Fruit fly (Drosophila melanogaster): ENCODE data around the gene knk.
A peak's percentile ranks its signal among the peaks of the same experiment; 100 is the strongest.

Gene knk

DNA sequence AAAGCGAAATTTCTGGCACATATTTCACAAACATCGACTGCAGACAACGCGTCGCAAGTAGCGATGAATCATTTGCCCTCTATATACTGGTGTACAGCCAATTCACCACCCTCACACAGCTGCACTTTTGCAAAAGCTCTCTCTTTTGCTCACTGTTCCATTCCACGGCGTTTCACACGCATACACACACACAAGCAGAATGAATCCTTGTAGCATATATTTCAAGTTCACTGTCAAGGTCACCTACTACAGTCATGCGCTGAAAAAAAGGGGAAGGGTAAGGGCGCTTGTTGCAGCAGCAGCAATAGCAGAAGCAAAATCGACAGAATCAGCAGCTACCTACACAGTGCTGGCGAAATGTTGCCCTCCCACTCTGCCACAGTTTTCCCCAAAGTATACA, 44.8 kb downstream of the knk start:
- peak; percentile 6 for TF ChIP-seq CG17801 (GFP tag; optimal IDR thresholded peaks at IDR 0.05; ENCODE audit: partially characterized antibody)

- peak; percentile 78 for TF ChIP-seq CG17801 (GFP tag; optimal IDR thresholded peaks at IDR 0.05; ENCODE audit: partially characterized antibody)
Observed at dm6 chr3R:10079267-10079987, 46.0 kb downstream of the knk start.

- TF ChIP-seq CG17801 (GFP tag; optimal IDR thresholded peaks at IDR 0.05; ENCODE audit: partially characterized antibody) = no peak
Observed at dm6 chr3R:10078468-10079143, 46.9 kb downstream of the knk start.

DNA sequence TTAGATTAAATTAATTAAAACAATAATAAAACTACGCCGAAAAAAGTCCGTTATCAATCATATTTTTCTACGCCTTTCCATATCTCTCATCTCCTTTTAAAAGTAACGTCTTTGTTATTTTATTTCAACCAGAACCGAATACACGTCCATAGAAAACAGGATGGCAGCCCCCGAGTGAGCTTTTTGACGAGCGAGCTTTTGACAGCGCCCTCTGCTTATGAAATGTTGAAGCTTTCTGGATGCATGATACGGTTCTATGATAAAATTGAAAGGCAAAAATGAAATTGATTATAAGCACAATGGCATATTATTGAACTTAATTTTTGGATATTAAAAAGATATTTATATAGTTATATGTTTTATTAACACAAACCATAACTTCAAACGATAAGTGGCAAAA, 48.8 kb downstream of the knk start:
- TF ChIP-seq CG17801 (GFP tag; optimal IDR thresholded peaks at IDR 0.05; ENCODE audit: partially characterized antibody) = peak; percentile 56

DNA sequence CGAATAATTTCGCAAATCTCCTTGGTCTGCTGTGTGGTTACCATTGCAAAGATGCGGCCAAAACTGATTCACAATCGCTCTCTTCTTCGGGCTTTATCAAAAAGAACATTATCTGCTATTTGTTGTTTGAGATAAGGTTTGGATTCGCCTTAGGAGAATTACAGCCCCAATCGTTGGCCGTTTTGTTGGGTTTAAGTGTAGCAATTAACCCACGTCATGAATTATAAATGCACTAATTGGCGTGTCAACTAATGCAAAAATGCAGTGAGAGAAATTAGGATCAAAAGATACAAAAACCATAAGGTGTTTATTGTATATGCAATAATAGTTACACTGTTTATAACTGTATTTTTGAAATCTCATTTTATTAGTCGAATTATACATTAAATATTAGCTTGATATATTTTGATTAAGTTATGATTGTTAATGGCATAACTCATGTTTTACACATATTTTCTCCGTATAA, 50.1 kb downstream of the knk start, which contains the start of gene Alp13:
TSS of gene Alp13 (minus strand) at position 51 of the 466 bp plus-strand sequence.
- TF ChIP-seq CG17801 (GFP tag; optimal IDR thresholded peaks at IDR 0.05; ENCODE audit: partially characterized antibody) = peak; percentile 41

All from ovary, adult (tissue).